Fruit fly (Drosophila melanogaster) Kc167 (cell line): ENCODE measurements around the gene CG44038.

ENCODE experiments used
- insv ChIP-seq: fragments of >200 bp; optimal IDR thresholded peaks from 3 replicates; lab custom pipeline; 2018; ENCODE audit warnings: missing external identifiers
- psq ChIP-seq: fragments of >200 bp; optimal IDR thresholded peaks from 2 replicates; lab custom pipeline; 2017; ENCODE audit warnings: missing external identifiers

dm6 chr3R:12297261-12297660, 36.5 kb downstream of the CG44038 start:
- TF ChIP-seq insv (no peak), psq (lab: Kevin White, UChicago) (no peak)
